In genomic region chrIV:9811487-9811886, ce11 we compare ENCODE assay signal across 2 worm cellular contexts.
TF ChIP-seq lines count a peak whose summit lies in the region.

No protein-coding gene starts in this region.

TF ChIP-seq in whole organism, L1 larva, 84 proteins besides CTCF, POLR2A, EP300 and RAD21:
- TF ChIP-seq dsc-1 (tag; optimal IDR thresholded peaks at IDR 0.05; lab: Kevin White, UChicago): peak; percentile 68
- peak; percentile 53 for TF ChIP-seq nhr-71 (tag; optimal IDR thresholded peaks at IDR 0.05; lab: Kevin White, UChicago)
- peak; percentile 16 for TF ChIP-seq unc-30 (tag; optimal IDR thresholded peaks at IDR 0.05; lab: Kevin White, UChicago)
- no peak for TF ChIP-seq lin-15B (tag; optimal IDR thresholded peaks at IDR 0.05; lab: Kevin White, UChicago)
- peak; percentile 63 for TF ChIP-seq fkh-8 (tag; optimal IDR thresholded peaks at IDR 0.05; lab: Kevin White, UChicago)
- peak; percentile 26 for TF ChIP-seq nhr-47 (tag; optimal IDR thresholded peaks at IDR 0.05; lab: Kevin White, UChicago)

TF ChIP-seq in whole organism, L4 larva, 104 proteins besides CTCF, POLR2A, EP300 and RAD21:
- peak; percentile 63 for TF ChIP-seq aha-1 (tag; lab: Kevin White, UChicago)
- TF ChIP-seq mxl-2 (GFP tag; conservative IDR thresholded peaks at IDR 0.05; lab: Robert Waterston, UW): no peak
- no peak for TF ChIP-seq tag-97 (GFP tag; IDR thresholded peaks at IDR 0.05; lab: Robert Waterston, UW)

Comparison
In these comparisons a context has a peak if more than half of its experiments do, and no peak if none do; other contexts are left out.
1. Of the 29 proteins assayed by ChIP-seq in both whole organism, L4 larva and whole organism, L1 larva: peak only in whole organism, L4 larva: aha-1; only in whole organism, L1 larva: none; in both: none; in neither: 28.